Fruit fly (Drosophila melanogaster): ENCODE results near the gene CG32683.

DNA sequence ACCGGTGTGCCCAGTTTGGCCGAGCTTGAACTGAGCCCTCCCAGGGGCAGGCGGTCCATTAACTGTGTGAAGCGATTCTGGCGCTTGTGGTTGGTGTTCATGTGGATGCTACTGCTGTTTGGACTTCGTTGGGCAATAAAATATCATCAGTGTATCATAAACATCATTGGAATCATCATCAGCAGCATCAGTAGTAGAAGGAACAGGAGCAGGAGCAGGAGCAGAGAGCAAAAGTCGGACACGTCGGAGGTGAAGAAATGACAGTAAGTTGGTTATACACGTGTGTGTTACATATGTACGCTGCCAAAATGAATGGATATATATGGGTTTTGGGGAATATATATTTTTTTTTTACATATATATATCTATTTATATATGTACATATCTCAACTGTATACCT is 22.0 kb downstream of the CG32683 start, which contains the start of gene CG12640:
- TF ChIP-seq maf-S (GFP tag; optimal IDR thresholded peaks at IDR 0.05): no peak
- no peak for TF ChIP-seq croc (GFP tag; conservative IDR thresholded peaks at IDR 0.05)
- no peak for TF ChIP-seq CTCF (GFP tag; optimal IDR thresholded peaks at IDR 0.05)
- no peak for TF ChIP-seq C15 (GFP tag; IDR thresholded peaks at IDR 0.05)

Data from whole organism, embryonic.